Worm (Caenorhabditis elegans) whole organism, L3 larva: ENCODE data around the gene C40C9.4.

Source experiments
- aly-2 ChIP-seq: fragments of 150-350 bp; optimal IDR thresholded peaks from 2 replicates; lab custom pipeline; 2014; ENCODE audit warnings: missing biosample characterization, missing genetic modification characterization
- egl-27 ChIP-seq: sonication (generic microtip); optimal IDR thresholded peaks from 4 replicates; lab custom pipeline; 2017; ENCODE audit warnings: missing biosample characterization, missing genetic modification reagents, missing genetic modification characterization
- mml-1 ChIP-seq: fragments of 150-350 bp; sonication (generic microtip); optimal IDR thresholded peaks from 3 replicates; lab custom pipeline; 2014; ENCODE audit warnings: missing biosample characterization, missing genetic modification characterization
- nhr-12 ChIP-seq: fragments of 150-350 bp; optimal IDR thresholded peaks from 2 replicates; lab custom pipeline; 2014; ENCODE audit warnings: missing biosample characterization, missing genetic modification characterization
- nhr-237 ChIP-seq: fragments of 150-350 bp; optimal IDR thresholded peaks from 2 replicates; lab custom pipeline; 2014; ENCODE audit warnings: missing biosample characterization, missing genetic modification characterization
- nhr-43 ChIP-seq: sonication (generic microtip); optimal IDR thresholded peaks from 2 replicates; lab custom pipeline; 2016; ENCODE audit warnings: mild to moderate bottlenecking, missing genetic modification characterization, missing compliant biosample characterization; ENCODE audit not compliant: poor library complexity, severe bottlenecking
- pha-4 ChIP-seq: fragments of 150-350 bp; optimal IDR thresholded peaks from 2 replicates; lab custom pipeline; 2014; ENCODE audit warnings: missing biosample characterization, missing genetic modification reagents, missing genetic modification characterization
- pqm-1 ChIP-seq: fragments of 150-350 bp; optimal IDR thresholded peaks from 2 replicates; lab custom pipeline; 2017; ENCODE audit warnings: missing biosample characterization, missing genetic modification characterization, inconsistent platforms
- snpc-4 ChIP-seq: fragments of 150-350 bp; optimal IDR thresholded peaks from 2 replicates; lab custom pipeline; 2014; ENCODE audit warnings: missing biosample characterization, missing genetic modification characterization
- tbx-2 ChIP-seq: sonication (generic microtip); optimal IDR thresholded peaks from 2 replicates; lab custom pipeline; 2016; ENCODE audit warnings: mild to moderate bottlenecking, missing genetic modification characterization, missing compliant biosample characterization
- unc-62 ChIP-seq: fragments of 150-350 bp; sonication (generic microtip); optimal IDR thresholded peaks from 4 replicates; lab custom pipeline; 2014; ENCODE audit warnings: missing biosample characterization, missing genetic modification reagents, missing genetic modification characterization

DNA sequence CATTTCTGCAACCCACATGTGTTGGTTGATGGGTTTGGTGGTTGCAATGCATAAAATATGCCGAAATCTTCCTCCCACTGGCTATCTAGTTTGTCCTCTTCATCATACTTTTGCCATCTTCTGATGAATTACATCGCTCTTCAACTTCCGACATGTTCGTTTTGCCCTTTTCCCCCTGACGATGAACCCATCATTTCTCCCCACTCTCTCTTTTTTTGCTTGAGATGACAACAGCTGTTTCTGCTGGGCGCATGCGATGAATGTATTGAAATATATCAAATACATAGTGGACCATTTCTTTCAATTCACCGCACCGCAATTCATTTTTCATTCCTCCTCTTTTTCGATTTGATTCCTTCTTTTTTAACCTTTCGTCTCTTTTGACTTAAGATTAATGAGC, 20.1 kb downstream of the C40C9.4 start:
- TF ChIP-seq tbx-2 (tag; lab: Kevin White, UChicago) (no peak), unc-62 (GFP tag; lab: Kevin White, UChicago) (no peak), egl-27 (tag; lab: Kevin White, UChicago) (no peak), nhr-12 (tag; lab: Kevin White, UChicago) (no peak), pha-4 (tag; lab: Kevin White, UChicago) (no peak), mml-1 (tag; lab: Kevin White, UChicago) (no peak), nhr-43 (tag; lab: Kevin White, UChicago) (no peak), pqm-1 (no peak), nhr-237 (tag; lab: Kevin White, UChicago) (no peak), aly-2 (tag; lab: Kevin White, UChicago) (no peak), snpc-4 (tag; lab: Kevin White, UChicago) (no peak)
